Worm (Caenorhabditis elegans) whole organism, young adult: ENCODE data around the gene F21C10.18.
A peak's percentile ranks its signal among the peaks of the same experiment; 100 is the strongest.

Source experiments
- D2030.7 ChIP-seq: fragments of 200-800 bp; sonication (Bioruptor generic); IDR thresholded peaks from 2 replicates; pipeline ENCODE4 v1.3.6; 2022; ENCODE audit warnings: missing genetic modification reagents, missing genetic modification characterization, missing compliant biosample characterization
- F10E7.11 ChIP-seq: sonication (generic microtip); optimal IDR thresholded peaks from 2 replicates; lab custom pipeline; 2017; ENCODE audit warnings: mild to moderate bottlenecking, missing genetic modification characterization, moderate library complexity, missing compliant biosample characterization
- F49E8.2 ChIP-seq: sonication (generic microtip); optimal IDR thresholded peaks from 3 replicates; lab custom pipeline; 2017; ENCODE audit warnings: missing genetic modification characterization, mild to moderate bottlenecking, missing compliant biosample characterization, antibody characterized with exemption, moderate library complexity; ENCODE audit not compliant: insufficient read depth
- K12H6.12 ChIP-seq: fragments of 200-800 bp; sonication (Bioruptor generic); optimal IDR thresholded peaks from 2 replicates; lab custom pipeline; 2018; ENCODE audit warnings: mild to moderate bottlenecking, missing genetic modification characterization, missing compliant biosample characterization
- Y56A3A.18 ChIP-seq: fragments of 200-800 bp; sonication (Bioruptor generic); IDR thresholded peaks from 2 replicates; pipeline ENCODE4 v1.3.6; 2022; ENCODE audit warnings: missing genetic modification reagents, missing genetic modification characterization, missing compliant biosample characterization
- ZK185.1 ChIP-seq: sonication (generic microtip); optimal IDR thresholded peaks from 2 replicates; lab custom pipeline; 2016; ENCODE audit warnings: mild to moderate bottlenecking, missing genetic modification characterization, missing compliant biosample characterization; ENCODE audit not compliant: poor library complexity, severe bottlenecking
- ama-1 ChIP-seq, 3 experiments: fragments of 150-350 bp in 1 of 3; sonication (generic microtip) in 2 of 3; optimal IDR thresholded peaks; 2 replicates each; lab custom pipeline; 2014 to 2018; ENCODE audit warnings: missing biosample characterization in 2 of 3, missing genetic modification characterization in 2 of 3, missing genetic modification reagents in 2 of 3
- aptf-3 ChIP-seq: fragments of 200-800 bp; sonication (Bioruptor generic); IDR thresholded peaks from 2 replicates; pipeline ENCODE4 v1.3.6; 2022; ENCODE audit warnings: missing genetic modification characterization, missing compliant biosample characterization
- attf-6 ChIP-seq: fragments of 200-800 bp; sonication (Bioruptor generic); IDR thresholded peaks from 2 replicates; pipeline ENCODE4 v1.3.6; 2022; ENCODE audit warnings: missing genetic modification reagents, missing genetic modification characterization, missing compliant biosample characterization
- bed-1 ChIP-seq: fragments of 200-800 bp; sonication (Bioruptor generic); IDR thresholded peaks from 2 replicates; pipeline ENCODE4 v1.3.6; 2022; ENCODE audit warnings: missing genetic modification reagents, missing genetic modification characterization, missing compliant biosample characterization
- cebp-2 ChIP-seq: fragments of 200-800 bp; sonication (Bioruptor generic); IDR thresholded peaks from 2 replicates; pipeline ENCODE4 v1.3.6; 2022; ENCODE audit warnings: missing genetic modification characterization, missing compliant biosample characterization
- ceh-100 ChIP-seq: fragments of 200-800 bp; sonication (Bioruptor generic); IDR thresholded peaks from 2 replicates; pipeline ENCODE4 v1.3.6; 2022; ENCODE audit warnings: missing genetic modification reagents, missing genetic modification characterization, missing compliant biosample characterization
- ceh-40 ChIP-seq: fragments of 200-800 bp; sonication (Bioruptor generic); IDR thresholded peaks from 2 replicates; pipeline ENCODE4 v1.3.6; 2022; ENCODE audit warnings: missing genetic modification characterization, missing compliant biosample characterization
- dox-1 ChIP-seq: fragments of 200-800 bp; sonication (Bioruptor generic); IDR thresholded peaks from 2 replicates; pipeline ENCODE4 v1.3.6; 2022; ENCODE audit warnings: missing genetic modification reagents, missing genetic modification characterization, missing compliant biosample characterization
- egl-44 ChIP-seq: fragments of 200-800 bp; sonication (Bioruptor generic); IDR thresholded peaks from 2 replicates; pipeline ENCODE4 v1.3.6; 2022; ENCODE audit warnings: missing genetic modification reagents, missing genetic modification characterization, missing compliant biosample characterization
- ekl-4 ChIP-seq: fragments of 200-800 bp; sonication (Bioruptor generic); IDR thresholded peaks from 2 replicates; pipeline ENCODE4 v1.3.6; 2022; ENCODE audit warnings: missing genetic modification reagents, missing genetic modification characterization, missing compliant biosample characterization
- hlh-12 ChIP-seq: sonication (generic microtip); optimal IDR thresholded peaks from 2 replicates; lab custom pipeline; 2016; ENCODE audit warnings: missing genetic modification characterization, missing compliant biosample characterization
- hmg-1.2 ChIP-seq: fragments of 200-800 bp; sonication (Bioruptor generic); IDR thresholded peaks from 2 replicates; pipeline ENCODE4 v1.3.6; 2022; ENCODE audit warnings: missing genetic modification reagents, missing genetic modification characterization, missing compliant biosample characterization
- hmg-20 ChIP-seq: fragments of 200-800 bp; sonication (Bioruptor generic); IDR thresholded peaks from 2 replicates; pipeline ENCODE4 v1.3.6; 2022; ENCODE audit warnings: missing genetic modification reagents, missing genetic modification characterization, missing compliant biosample characterization
- hsf-1 ChIP-seq: fragments of 200-800 bp; sonication (Bioruptor generic); IDR thresholded peaks from 2 replicates; pipeline ENCODE4 v1.3.6; 2022; ENCODE audit warnings: missing genetic modification reagents, missing genetic modification characterization, missing compliant biosample characterization
- let-607 ChIP-seq, 2 experiments: fragments of 200-800 bp in 1 of 2; sonication (Bioruptor generic) in 1 of 2; sonication (generic microtip) in 1 of 2; optimal IDR thresholded peaks; 2 replicates each; lab custom pipeline; 2016 to 2018; ENCODE audit warnings: mild to moderate bottlenecking in 2 of 2, missing compliant biosample characterization in 2 of 2, missing genetic modification characterization in 2 of 2, moderate library complexity in 2 of 2, missing genotype in 1 of 2
- lin-26 ChIP-seq: fragments of 200-800 bp; sonication (Bioruptor generic); IDR thresholded peaks from 2 replicates; pipeline ENCODE4 v1.3.6; 2022; ENCODE audit warnings: missing genetic modification reagents, missing genetic modification characterization, missing compliant biosample characterization
- lin-40 ChIP-seq: sonication (generic microtip); optimal IDR thresholded peaks from 2 replicates; lab custom pipeline; 2016; ENCODE audit warnings: missing genetic modification characterization, mild to moderate bottlenecking, missing compliant biosample characterization, missing genotype, missing genetic modification reagents
- madf-6 ChIP-seq: fragments of 200-800 bp; sonication (Bioruptor generic); IDR thresholded peaks from 2 replicates; pipeline ENCODE4 v1.3.6; 2022; ENCODE audit warnings: missing genetic modification reagents, missing genetic modification characterization, missing compliant biosample characterization
- mcd-1 ChIP-seq: fragments of 200-800 bp; sonication (Bioruptor generic); IDR thresholded peaks from 2 replicates; pipeline ENCODE4 v1.3.6; 2022; ENCODE audit warnings: missing genetic modification reagents, missing genetic modification characterization, missing compliant biosample characterization
- nhr-27 ChIP-seq: fragments of 200-800 bp; sonication (Bioruptor generic); optimal IDR thresholded peaks from 2 replicates; lab custom pipeline; 2018; ENCODE audit warnings: mild to moderate bottlenecking, missing genetic modification characterization, moderate library complexity, missing compliant biosample characterization
- pbrm-1 ChIP-seq: fragments of 200-800 bp; sonication (Bioruptor generic); IDR thresholded peaks from 2 replicates; pipeline ENCODE4 v1.3.6; 2022; ENCODE audit warnings: missing genetic modification reagents, missing genetic modification characterization, missing compliant biosample characterization
- rcor-1 ChIP-seq: fragments of 200-800 bp; sonication (Bioruptor generic); IDR thresholded peaks from 2 replicates; pipeline ENCODE4 v1.3.6; 2022; ENCODE audit warnings: missing genetic modification reagents, missing genetic modification characterization, missing compliant biosample characterization
- repo-1 ChIP-seq: sonication (generic microtip); optimal IDR thresholded peaks from 2 replicates; lab custom pipeline; 2017; ENCODE audit warnings: mild to moderate bottlenecking, missing genetic modification characterization, missing compliant biosample characterization
- snpc-1.1 ChIP-seq: sonication (generic microtip); optimal IDR thresholded peaks from 2 replicates; lab custom pipeline; 2017; ENCODE audit warnings: missing genetic modification characterization, mild to moderate bottlenecking, missing compliant biosample characterization, antibody characterized with exemption, moderate library complexity, missing genotype, missing genetic modification reagents; ENCODE audit not compliant: insufficient read depth
- snpc-4 ChIP-seq, 5 experiments: fragments of 150-350 bp in 1 of 5; sonication (generic microtip) in 4 of 5; optimal IDR thresholded peaks; 2 replicates each; lab custom pipeline; 2014 to 2018; ENCODE audit warnings: missing genetic modification characterization in 5 of 5, missing biosample characterization in 3 of 5, antibody characterized with exemption in 2 of 5, mild to moderate bottlenecking in 2 of 5, missing compliant biosample characterization in 2 of 5, missing genotype in 2 of 5, moderate library complexity in 2 of 5, missing genetic modification reagents in 1 of 5
- tbp1 ChIP-seq: fragments of 200-800 bp; sonication (Bioruptor generic); optimal IDR thresholded peaks from 2 replicates; lab custom pipeline; 2018; ENCODE audit warnings: mild to moderate bottlenecking, missing genetic modification characterization, missing compliant biosample characterization
- zfh-2 ChIP-seq: fragments of 200-800 bp; sonication (Bioruptor generic); conservative IDR thresholded peaks from 2 replicates; pipeline ENCODE4 v1.3.6; 2022; ENCODE audit warnings: missing genetic modification reagents, missing genetic modification characterization, missing compliant biosample characterization
- zim-3 ChIP-seq: sonication (generic microtip); optimal IDR thresholded peaks from 2 replicates; lab custom pipeline; 2017; ENCODE audit warnings: mild to moderate bottlenecking, missing genetic modification characterization, moderate library complexity, missing compliant biosample characterization

Gene F21C10.18

ce11 chrV:9088758-9089157 lies 19.6 kb upstream of the F21C10.18 start (continued):
- TF ChIP-seq K12H6.12, result peak; percentile 24
- TF ChIP-seq pbrm-1 (GFP tag; lab: Robert Waterston, UW), result 0 out of 2 replicates have a peak, but pooled peaks have one; percentile 52
- peak; percentile 69; the same call in 1 of the 2 replicates for TF ChIP-seq ceh-40 (GFP tag; lab: Robert Waterston, UW)
- peak; percentile 87 for TF ChIP-seq dox-1
- TF ChIP-seq hmg-1.2 (GFP tag; lab: Robert Waterston, UW), result peak; percentile 34; the same call in 1 of the 2 replicates
- 0 out of 2 replicates have a peak, but pooled peaks have one; percentile 5 for TF ChIP-seq cebp-2
- TF ChIP-seq nhr-27 (tag; lab: Kevin White, UChicago), result no peak
- TF ChIP-seq ZK185.1 (tag; lab: Kevin White, UChicago), result no peak
- no peak for TF ChIP-seq F10E7.11
- TF ChIP-seq ama-1 (optimal IDR thresholded peaks at IDR 0.05; lab: Kevin White, UChicago), result peak; percentile 82
- TF ChIP-seq ama-1 (GFP tag; optimal IDR thresholded peaks at IDR 0.05; lab: Kevin White, UChicago), result no peak
- TF ChIP-seq aptf-3 (GFP tag; lab: Robert Waterston, UW), result 0 out of 2 replicates have a peak, but pooled peaks have one; percentile 53
- TF ChIP-seq zim-3, result peak; percentile 18
- TF ChIP-seq repo-1 (tag; lab: Kevin White, UChicago), result peak; percentile 10
- peak in 1 of 2 experiments; percentile 19 for TF ChIP-seq let-607 (tag; optimal IDR thresholded peaks at IDR 0.05; lab: Kevin White, UChicago)
- TF ChIP-seq egl-44 (GFP tag; lab: Robert Waterston, UW), result 0 out of 2 replicates have a peak, but pooled peaks have one; percentile 20
- peak; percentile 21 for TF ChIP-seq tbp1 (GFP tag; lab: Kevin White, UChicago)
- no peak for TF ChIP-seq lin-40 (tag; lab: Kevin White, UChicago)
- TF ChIP-seq, all 124 proteins: peak for 20

- TF ChIP-seq aptf-3 (GFP tag; lab: Robert Waterston, UW), result peak; percentile 81; the same call in 1 of the 2 replicates
- TF ChIP-seq zfh-2, result 0 out of 2 replicates have a peak, but pooled peaks have one; percentile 36
- TF ChIP-seq bed-1 (GFP tag; lab: Robert Waterston, UW), result 0 out of 2 replicates have a peak, but pooled peaks have one; percentile 62
- peak; percentile 48; the same call in 1 of the 2 replicates for TF ChIP-seq D2030.7 (GFP tag; lab: Robert Waterston, UW)
- peak; percentile 54 for TF ChIP-seq rcor-1 (GFP tag; lab: Robert Waterston, UW)
- TF ChIP-seq Y56A3A.18, result peak; percentile 43; the same call in 1 of the 2 replicates
- TF ChIP-seq mcd-1 (GFP tag; lab: Robert Waterston, UW), result peak; percentile 39; the same call in 1 of the 2 replicates
- TF ChIP-seq snpc-4 (GFP tag; optimal IDR thresholded peaks at IDR 0.05; lab: Kevin White, UChicago), result peak; percentile 58
- TF ChIP-seq snpc-4 (tag; optimal IDR thresholded peaks at IDR 0.05; lab: Kevin White, UChicago), result peak in 3 of 4 experiments; percentile 53 to 79 (median 66)
- peak; percentile 77 for TF ChIP-seq attf-6
- TF ChIP-seq ekl-4, result peak; percentile 61; the same call in 1 of the 2 replicates
- peak; percentile 43; the same call in 1 of the 2 replicates for TF ChIP-seq lin-26 (GFP tag; lab: Robert Waterston, UW)
- TF ChIP-seq hlh-12 (tag; lab: Kevin White, UChicago), result peak; percentile 30
- peak; percentile 55 for TF ChIP-seq dox-1
- TF ChIP-seq snpc-1.1 (tag; lab: Kevin White, UChicago), result peak; percentile 79
- TF ChIP-seq tbp1 (GFP tag; lab: Kevin White, UChicago), result peak; percentile 49
- peak; percentile 60 for TF ChIP-seq madf-6 (GFP tag; lab: Robert Waterston, UW)
- TF ChIP-seq F49E8.2 (tag; lab: Kevin White, UChicago), result peak; percentile 2
- TF ChIP-seq hsf-1 (GFP tag; lab: Robert Waterston, UW), result peak; percentile 58
- TF ChIP-seq ceh-100 (GFP tag; lab: Robert Waterston, UW), result peak; percentile 16; the same call in 1 of the 2 replicates
- TF ChIP-seq hmg-1.2 (GFP tag; lab: Robert Waterston, UW), result peak; percentile 53
- peak; percentile 11; the same call in 1 of the 2 replicates for TF ChIP-seq hmg-20
Measured at ce11 chrV:9090824-9091798, 17.2 kb upstream of the F21C10.18 start.
